Worm (Caenorhabditis elegans): ENCODE results near the gene F25H9.2.

Gene F25H9.2

DNA sequence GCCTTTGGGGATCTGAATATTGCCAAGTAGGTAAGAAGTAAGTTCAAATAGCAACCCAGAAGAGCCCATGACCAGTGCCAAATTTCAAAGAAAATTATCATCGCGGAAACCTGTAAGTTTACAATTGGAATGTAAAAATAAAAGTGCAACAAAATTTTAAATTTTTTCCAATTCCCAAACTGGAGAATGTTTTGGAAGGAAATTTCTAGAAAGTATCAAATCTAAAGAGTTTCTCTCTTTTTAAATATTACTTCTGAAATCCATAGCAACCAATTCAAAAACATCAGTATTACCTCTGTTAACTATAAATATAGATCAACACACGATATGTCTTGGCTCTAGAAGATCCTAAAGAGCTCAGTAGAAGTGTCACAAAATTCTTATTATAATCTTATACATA, 29.2 kb upstream of the F25H9.2 start, which contains the start of gene srd-19:
srd-19 (minus strand) TSS at position 101 of the 400 bp plus-strand sequence.
- TF ChIP-seq attf-3 (GFP tag; conservative IDR thresholded peaks at IDR 0.05) = no peak
- TF ChIP-seq dpl-1 (GFP tag; optimal IDR thresholded peaks at IDR 0.05) = no peak
- TF ChIP-seq hlh-26 (GFP tag; conservative IDR thresholded peaks at IDR 0.05) = no peak
- TF ChIP-seq atf-7 (tag; optimal IDR thresholded peaks at IDR 0.05) = no peak
- TF ChIP-seq zfh-2 (GFP tag; conservative IDR thresholded peaks at IDR 0.05) = no peak
- TF ChIP-seq let-607 (tag; optimal IDR thresholded peaks at IDR 0.05) = no peak
- TF ChIP-seq tbp1 (GFP tag; optimal IDR thresholded peaks at IDR 0.05) = no peak
- no peak for TF ChIP-seq Y53G8AR.9 (GFP tag; conservative IDR thresholded peaks at IDR 0.05)
- no peak for TF ChIP-seq mcd-1 (GFP tag; IDR thresholded peaks at IDR 0.05)
- TF ChIP-seq lir-1 (GFP tag; conservative IDR thresholded peaks at IDR 0.05) = no peak
- no peak for TF ChIP-seq lin-26 (GFP tag; IDR thresholded peaks at IDR 0.05)
- no peak for TF ChIP-seq aptf-2 (GFP tag; conservative IDR thresholded peaks at IDR 0.05)
- no peak for TF ChIP-seq nfya-1 (tag; optimal IDR thresholded peaks at IDR 0.05; ENCODE audit: borderline replicate concordance, insufficient read depth)
- TF ChIP-seq hsf-1 (GFP tag; IDR thresholded peaks at IDR 0.05) = no peak
- TF ChIP-seq nhr-90 (tag; optimal IDR thresholded peaks at IDR 0.05) = no peak
- no peak for TF ChIP-seq Y56A3A.18 (GFP tag; IDR thresholded peaks at IDR 0.05)

DNA sequence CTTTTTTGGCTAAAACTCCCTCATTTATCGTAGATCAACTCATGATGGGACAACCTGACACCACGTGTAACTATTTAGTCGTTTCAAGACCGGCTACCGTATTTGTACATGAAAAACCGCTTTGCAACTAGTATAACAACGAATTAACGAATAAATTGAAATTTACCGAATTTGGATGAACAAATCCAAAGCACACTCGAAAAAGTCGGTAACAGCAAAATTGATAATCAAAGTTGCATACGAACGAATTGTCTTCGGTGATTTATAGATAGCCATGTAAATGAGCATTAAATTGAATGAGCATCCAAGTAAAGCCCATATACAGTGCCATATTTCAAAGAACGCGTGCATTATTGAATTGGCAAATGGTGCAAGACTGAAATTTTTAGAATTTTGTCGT, 25.5 kb upstream of the F25H9.2 start, which contains the start of gene srd-17:
srd-17 (minus strand) TSS at position 351 of the 400 bp plus-strand sequence.
- TF ChIP-seq ceh-91 (GFP tag; IDR thresholded peaks at IDR 0.05) (no peak), lir-1 (GFP tag; conservative IDR thresholded peaks at IDR 0.05) (no peak), snpc-4 (GFP tag; optimal IDR thresholded peaks at IDR 0.05) (no peak), snpc-4 (tag; optimal IDR thresholded peaks at IDR 0.05) (no peak), hlh-12 (tag; optimal IDR thresholded peaks at IDR 0.05) (no peak), gei-17 (GFP tag; optimal IDR thresholded peaks at IDR 0.05) (no peak), mcd-1 (GFP tag; IDR thresholded peaks at IDR 0.05) (no peak), ccch-3 (GFP tag; optimal IDR thresholded peaks at IDR 0.05) (no peak), F57A8.1 (GFP tag; optimal IDR thresholded peaks at IDR 0.05) (no peak), die-1 (tag; optimal IDR thresholded peaks at IDR 0.05) (no peak), akir-1 (GFP tag; optimal IDR thresholded peaks at IDR 0.05) (no peak), hmg-20 (GFP tag; IDR thresholded peaks at IDR 0.05) (no peak), F39B2.1 (GFP tag; IDR thresholded peaks at IDR 0.05) (no peak), chd-7 (tag; optimal IDR thresholded peaks at IDR 0.05) (no peak), rec-8 (tag; optimal IDR thresholded peaks at IDR 0.05) (no peak), Y95B8A.8 (GFP tag; IDR thresholded peaks at IDR 0.05) (no peak), ZK185.1 (tag; optimal IDR thresholded peaks at IDR 0.05; ENCODE audit: poor library complexity, severe bottlenecking) (no peak), F23B12.7 (tag; optimal IDR thresholded peaks at IDR 0.05; ENCODE audit: insufficient read depth) (no peak), ceh-40 (GFP tag; IDR thresholded peaks at IDR 0.05) (no peak), nhr-120 (GFP tag; IDR thresholded peaks at IDR 0.05) (no peak), cebp-2 (GFP tag; IDR thresholded peaks at IDR 0.05) (no peak)

DNA sequence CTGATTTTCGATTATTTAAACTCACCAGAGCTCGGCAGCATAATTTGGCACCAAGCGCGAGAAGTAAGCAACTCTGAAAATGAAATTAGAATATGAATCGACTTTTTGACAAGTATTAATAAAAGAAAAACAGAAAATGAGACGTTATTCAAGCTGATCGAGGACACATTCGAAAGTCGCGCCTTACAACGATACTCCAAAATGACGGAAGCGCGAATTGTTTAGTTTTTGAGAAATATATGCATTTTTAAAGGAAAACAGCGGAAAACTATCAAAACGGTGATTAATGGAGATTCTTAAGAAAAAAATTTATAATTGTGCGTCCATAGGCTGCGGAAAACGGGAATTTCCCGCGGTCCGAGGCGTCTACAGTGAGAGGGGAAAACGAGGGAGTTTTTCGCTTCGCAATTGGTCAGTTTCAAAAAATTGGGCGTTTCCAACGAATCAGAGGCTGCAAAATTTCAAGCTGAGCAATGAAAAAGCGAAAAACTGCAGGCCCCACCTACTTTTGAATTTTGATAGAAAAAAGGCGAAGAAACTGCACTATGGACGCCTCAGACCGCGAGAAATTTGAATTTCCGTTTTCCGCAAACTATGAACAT, 20.3 kb upstream of the F25H9.2 start, which contains the start of gene mes-4:
mes-4 (minus strand) TSS at position 73 of the 602 bp plus-strand sequence.
- TF ChIP-seq attf-3 (GFP tag; conservative IDR thresholded peaks at IDR 0.05) (peak; percentile 78), B0035.1 (tag; optimal IDR thresholded peaks at IDR 0.05) (no peak), nfyb-1 (GFP tag; IDR thresholded peaks at IDR 0.05) (peak; percentile 83)

Measured in whole organism, young adult.